Worm (Caenorhabditis elegans) whole organism, early embryonic: ENCODE results near the gene nlp-25.

Source experiments
- B0310.2 ChIP-seq: sonication (generic microtip); optimal IDR thresholded peaks from 2 replicates; lab custom pipeline; 2016; ENCODE audit warnings: mild to moderate bottlenecking, missing genetic modification characterization, missing compliant biosample characterization
- aly-1 ChIP-seq: sonication (generic microtip); optimal IDR thresholded peaks from 2 replicates; lab custom pipeline; 2016; ENCODE audit warnings: missing genetic modification characterization, missing compliant biosample characterization
- ama-1 ChIP-seq: fragments of 150-350 bp; optimal IDR thresholded peaks from 2 replicates; lab custom pipeline; 2014
- ceh-36 ChIP-seq: sonication (generic microtip); optimal IDR thresholded peaks from 2 replicates; lab custom pipeline; 2016; ENCODE audit warnings: missing genetic modification characterization, inconsistent platforms, missing compliant biosample characterization
- flt-1 ChIP-seq: fragments of 200-800 bp; sonication (Bioruptor generic); IDR thresholded peaks from 2 replicates; pipeline ENCODE4 v1.3.6; 2022; ENCODE audit warnings: missing genetic modification characterization, missing compliant biosample characterization
- hmg-4 ChIP-seq: fragments of 200-800 bp; sonication (Bioruptor generic); optimal IDR thresholded peaks from 2 replicates; lab custom pipeline; 2018; ENCODE audit warnings: mild to moderate bottlenecking, missing genetic modification characterization, missing compliant biosample characterization
- hnd-1 ChIP-seq: sonication (generic microtip); optimal IDR thresholded peaks from 2 replicates; lab custom pipeline; 2016; ENCODE audit warnings: missing genetic modification characterization, missing compliant biosample characterization
- scrt-1 ChIP-seq: fragments of 200-800 bp; sonication (Bioruptor generic); IDR thresholded peaks from 2 replicates; pipeline ENCODE4 v1.3.6; 2022; ENCODE audit warnings: missing genetic modification characterization, missing compliant biosample characterization
- tbx-11 ChIP-seq: fragments of 200-800 bp; sonication (Bioruptor generic); IDR thresholded peaks from 2 replicates; pipeline ENCODE4 v1.3.6; 2022; ENCODE audit warnings: missing genetic modification characterization, missing compliant biosample characterization

ce11 chrV:19582256-19582655 lies 23.7 kb upstream of the nlp-25 start:
- TF ChIP-seq flt-1 (GFP tag; lab: Robert Waterston, UW) (no peak), ama-1 (lab: Kevin White, UChicago) (no peak), hnd-1 (no peak), aly-1 (no peak), B0310.2 (tag; lab: Kevin White, UChicago) (no peak), hmg-4 (no peak), ceh-36 (tag; lab: Kevin White, UChicago) (no peak), tbx-11 (GFP tag; lab: Robert Waterston, UW) (no peak), scrt-1 (GFP tag; lab: Robert Waterston, UW) (no peak)
